Worm (Caenorhabditis elegans): ENCODE measurements around the gene Y40A1A.3.
"Not testable (repeated sequence)": the region's sequence is repeated elsewhere in the genome, so short reads cannot be mapped to it uniquely, and the experiment has no call there.

DNA sequence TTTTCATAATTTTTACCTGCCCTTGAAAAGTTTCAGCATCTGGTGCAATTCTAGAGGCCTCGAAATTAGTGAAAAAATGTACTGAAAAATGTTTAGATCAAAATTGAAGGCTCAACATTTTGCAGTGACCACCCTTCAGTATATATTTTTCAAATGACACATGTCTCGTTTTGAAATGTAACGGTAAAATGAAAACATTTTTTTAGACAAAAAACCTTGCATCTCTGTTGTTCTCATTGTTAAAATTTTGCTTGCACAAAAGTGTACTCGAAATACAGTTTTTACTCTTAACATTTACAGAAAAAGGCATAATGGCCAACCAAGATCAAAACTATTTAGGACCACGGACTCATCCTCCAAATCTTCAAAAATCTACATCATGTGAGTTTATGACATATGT lies 28.5 kb upstream of the Y40A1A.3 start, which contains the start of gene Y102A11A.2:
- TF ChIP-seq elt-1, snpc-4, R02D3.7, ceh-82, mdl-1, elt-3, skn-1, nhr-25 (tag; optimal IDR thresholded peaks at IDR 0.05): not testable (repeated sequence)

Data from whole organism, L3 larva.